Fruit fly (Drosophila melanogaster) whole organism, embryonic: ENCODE results near the gene prg.

ENCODE experiments used
- B-H2 ChIP-seq: fragments of 200-800 bp; sonication (Bioruptor generic); optimal IDR thresholded peaks from 2 replicates; lab custom pipeline; 2018; ENCODE audit warnings: missing biosample characterization, mild to moderate bottlenecking, missing genetic modification characterization
- Bdp1 ChIP-seq: fragments of 200-800 bp; sonication (Bioruptor generic); optimal IDR thresholded peaks from 3 replicates; lab custom pipeline; 2016; ENCODE audit warnings: missing biosample characterization, missing genetic modification characterization
- CG10267 ChIP-seq: fragments of 200-800 bp; sonication (Bioruptor generic); optimal IDR thresholded peaks from 2 replicates; lab custom pipeline; 2018; ENCODE audit warnings: missing biosample characterization, mild to moderate bottlenecking, missing genetic modification characterization, moderate library complexity
- CG10431 ChIP-seq: fragments of 200-800 bp; sonication (Bioruptor generic); optimal IDR thresholded peaks from 3 replicates; lab custom pipeline; 2018; ENCODE audit warnings: missing biosample characterization, mild to moderate bottlenecking, missing genetic modification characterization
- CG10959 ChIP-seq: fragments of 200-800 bp; sonication (Bioruptor generic); IDR thresholded peaks from 2 replicates; pipeline ENCODE4 v1.3.6; 2022; ENCODE audit warnings: missing biosample characterization, missing genetic modification characterization
- CG12236 ChIP-seq: fragments of 200-800 bp; sonication (Bioruptor generic); optimal IDR thresholded peaks from 2 replicates; lab custom pipeline; 2016; ENCODE audit warnings: missing biosample characterization, missing genetic modification characterization
- CG12769 ChIP-seq: fragments of 200-800 bp; sonication (Bioruptor generic); optimal IDR thresholded peaks from 2 replicates; lab custom pipeline; 2019; ENCODE audit warnings: missing biosample characterization, mild to moderate bottlenecking, missing genetic modification characterization, moderate library complexity
- CG13424 ChIP-seq: fragments of 200-800 bp; sonication (Bioruptor generic); optimal IDR thresholded peaks from 2 replicates; lab custom pipeline; 2019; ENCODE audit warnings: missing biosample characterization, mild to moderate bottlenecking, missing genetic modification characterization, moderate library complexity
- CG14014 ChIP-seq: fragments of 200-800 bp; sonication (Bioruptor generic); IDR thresholded peaks from 2 replicates; pipeline ENCODE4 v1.3.6; 2022; ENCODE audit warnings: missing biosample characterization, missing genetic modification characterization
- CG17186 ChIP-seq: fragments of 200-800 bp; sonication (Bioruptor generic); optimal IDR thresholded peaks from 3 replicates; lab custom pipeline; 2017; ENCODE audit warnings: missing biosample characterization, missing genetic modification reagents, missing genetic modification characterization
- CG2129 ChIP-seq: fragments of 200-800 bp; sonication (Bioruptor generic); IDR thresholded peaks from 2 replicates; pipeline ENCODE4 v1.3.6; 2022; ENCODE audit warnings: missing biosample characterization, missing genetic modification characterization; ENCODE audit not compliant: partially characterized antibody
- CG2202 ChIP-seq: fragments of 200-800 bp; sonication (Bioruptor generic); optimal IDR thresholded peaks from 2 replicates; lab custom pipeline; 2018; ENCODE audit warnings: missing biosample characterization, mild to moderate bottlenecking, missing genetic modification characterization
- CG31224 ChIP-seq: fragments of 200-800 bp; sonication (Bioruptor generic); IDR thresholded peaks from 2 replicates; pipeline ENCODE4 v1.3.6; 2022; ENCODE audit warnings: missing biosample characterization, missing genetic modification characterization
- CG3407 ChIP-seq: fragments of 200-800 bp; sonication (Bioruptor generic); optimal IDR thresholded peaks from 2 replicates; lab custom pipeline; 2018; ENCODE audit warnings: missing biosample characterization, mild to moderate bottlenecking, missing genetic modification characterization
- CG3726 ChIP-seq: fragments of 200-800 bp; sonication (Bioruptor generic); IDR thresholded peaks from 3 replicates; pipeline ENCODE4, ENCODE4 v1.3.6; 2022; ENCODE audit warnings: missing biosample characterization, missing genetic modification characterization
- CG3995 ChIP-seq: fragments of 200-800 bp; sonication (Bioruptor generic); optimal IDR thresholded peaks from 3 replicates; lab custom pipeline; 2016; ENCODE audit warnings: missing biosample characterization, missing genetic modification characterization
- CG43689 ChIP-seq: fragments of 200-800 bp; sonication (Bioruptor generic); IDR thresholded peaks from 2 replicates; pipeline ENCODE4 v1.3.6; 2022; ENCODE audit warnings: missing biosample characterization, missing genetic modification characterization
- CG4404 ChIP-seq: fragments of 200-800 bp; sonication (Bioruptor generic); IDR thresholded peaks from 2 replicates; pipeline ENCODE4 v1.3.6; 2022; ENCODE audit warnings: missing biosample characterization, missing genetic modification characterization
- CG6813 ChIP-seq: fragments of 200-800 bp; sonication (Bioruptor generic); optimal IDR thresholded peaks from 2 replicates; lab custom pipeline; 2017; ENCODE audit warnings: missing biosample characterization, missing genetic modification characterization, mild to moderate bottlenecking, moderate library complexity, missing genetic modification reagents
- CG7928 ChIP-seq: fragments of 200-800 bp; sonication (Bioruptor generic); optimal IDR thresholded peaks from 2 replicates; lab custom pipeline; 2017; ENCODE audit warnings: missing biosample characterization, mild to moderate bottlenecking, missing genetic modification characterization
- Chrac-16 ChIP-seq: fragments of 200-800 bp; sonication (Bioruptor generic); optimal IDR thresholded peaks from 3 replicates; lab custom pipeline; 2016; ENCODE audit warnings: missing biosample characterization, missing genetic modification characterization
- Dp ChIP-seq: fragments of 200-800 bp; sonication (Bioruptor generic); optimal IDR thresholded peaks from 2 replicates; lab custom pipeline; 2018; ENCODE audit warnings: missing biosample characterization, mild to moderate bottlenecking, missing genetic modification characterization, moderate library complexity
- E2f2 ChIP-seq: fragments of 200-800 bp; sonication (Bioruptor generic); IDR thresholded peaks from 2 replicates; pipeline ENCODE4 v1.3.6; 2022; ENCODE audit warnings: missing biosample characterization, missing genetic modification characterization
- ERR ChIP-seq: fragments of 200-800 bp; sonication (Bioruptor generic); optimal IDR thresholded peaks from 2 replicates; lab custom pipeline; 2016; ENCODE audit warnings: missing biosample characterization, missing genetic modification characterization
- Ets97D ChIP-seq: fragments of 200-800 bp; sonication (Bioruptor generic); optimal IDR thresholded peaks from 3 replicates; lab custom pipeline; 2016; ENCODE audit warnings: missing biosample characterization, missing genetic modification characterization
- HLH3B ChIP-seq: fragments of 200-800 bp; sonication (Bioruptor generic); IDR thresholded peaks from 2 replicates; pipeline ENCODE4 v1.3.6; 2022; ENCODE audit warnings: missing biosample characterization, missing genetic modification characterization
- MBD-R2 ChIP-seq: fragments of 200-800 bp; sonication (Bioruptor generic); IDR thresholded peaks from 2 replicates; pipeline ENCODE4 v1.3.6; 2022; ENCODE audit warnings: missing biosample characterization, missing genetic modification characterization
- Myb ChIP-seq: fragments of 200-800 bp; sonication (Bioruptor generic); optimal IDR thresholded peaks from 2 replicates; lab custom pipeline; 2016; ENCODE audit warnings: missing biosample characterization, missing genetic modification characterization
- Pdp1 ChIP-seq, 2 experiments: fragments of 200-800 bp; sonication (Bioruptor generic); optimal IDR thresholded peaks; 3 replicates each; lab custom pipeline; 2016; ENCODE audit warnings: missing biosample characterization in 2 of 2, missing genetic modification characterization in 2 of 2, mild to moderate bottlenecking in 1 of 2, moderate library complexity in 1 of 2
- Ravus ChIP-seq: fragments of 200-800 bp; sonication (Bioruptor generic); IDR thresholded peaks from 2 replicates; pipeline ENCODE4 v1.3.6; 2022; ENCODE audit warnings: missing biosample characterization, missing genetic modification characterization
- Scr ChIP-seq: fragments of 200-800 bp; sonication (Bioruptor generic); IDR thresholded peaks from 2 replicates; pipeline ENCODE4 v1.3.6; 2022; ENCODE audit warnings: missing biosample characterization, missing genetic modification characterization; ENCODE audit not compliant: partially characterized antibody
- Side ChIP-seq: fragments of 200-800 bp; sonication (Bioruptor generic); optimal IDR thresholded peaks from 2 replicates; lab custom pipeline; 2016; ENCODE audit warnings: missing biosample characterization, missing genetic modification characterization
- Six4 ChIP-seq: fragments of 200-800 bp; sonication (Bioruptor generic); optimal IDR thresholded peaks from 2 replicates; lab custom pipeline; 2016; ENCODE audit warnings: missing biosample characterization, missing genetic modification characterization
- Spps ChIP-seq: fragments of 200-800 bp; sonication (Bioruptor generic); optimal IDR thresholded peaks from 2 replicates; lab custom pipeline; 2018; ENCODE audit warnings: missing biosample characterization, mild to moderate bottlenecking, missing genetic modification characterization
- bbx ChIP-seq: fragments of 200-800 bp; sonication (Bioruptor generic); IDR thresholded peaks from 2 replicates; pipeline ENCODE4 v1.3.6; 2022; ENCODE audit warnings: missing biosample characterization, missing genetic modification characterization; ENCODE audit not compliant: partially characterized antibody
- bsh ChIP-seq, 2 experiments: fragments of 200-800 bp; sonication (Bioruptor generic); optimal IDR thresholded peaks; 2 replicates each; lab custom pipeline; 2017 to 2018; ENCODE audit warnings: mild to moderate bottlenecking in 2 of 2, missing biosample characterization in 2 of 2, missing genetic modification characterization in 2 of 2, moderate library complexity in 1 of 2
- crp ChIP-seq, 2 experiments: fragments of 200-800 bp; sonication (Bioruptor generic); optimal IDR thresholded peaks; 2 replicates in 1 of 2; 3 replicates in 1 of 2; lab custom pipeline; 2017; ENCODE audit warnings: missing biosample characterization in 2 of 2, missing genetic modification characterization in 2 of 2, mild to moderate bottlenecking in 1 of 2, moderate library complexity in 1 of 2
- fu2 ChIP-seq: fragments of 200-800 bp; sonication (Bioruptor generic); optimal IDR thresholded peaks from 2 replicates; lab custom pipeline; 2016; ENCODE audit warnings: missing biosample characterization, missing genetic modification characterization
- hbn ChIP-seq: fragments of 200-800 bp; sonication (Bioruptor generic); IDR thresholded peaks from 2 replicates; pipeline ENCODE4 v1.3.6; 2022; ENCODE audit warnings: missing biosample characterization, missing genetic modification characterization; ENCODE audit not compliant: partially characterized antibody
- nerfin-1 ChIP-seq: fragments of 200-800 bp; sonication (Bioruptor generic); optimal IDR thresholded peaks from 3 replicates; lab custom pipeline; 2019; ENCODE audit warnings: missing biosample characterization, mild to moderate bottlenecking, missing genetic modification characterization, moderate library complexity
- pfk ChIP-seq: fragments of 200-800 bp; sonication (Bioruptor generic); optimal IDR thresholded peaks from 2 replicates; lab custom pipeline; 2018; ENCODE audit warnings: missing biosample characterization, mild to moderate bottlenecking, missing genetic modification characterization, moderate library complexity
- pzg ChIP-seq: fragments of 200-800 bp; sonication (Bioruptor generic); optimal IDR thresholded peaks from 3 replicates; lab custom pipeline; 2018; ENCODE audit warnings: missing biosample characterization, mild to moderate bottlenecking, missing genetic modification characterization, moderate library complexity
- row ChIP-seq: fragments of 200-800 bp; sonication (Bioruptor generic); IDR thresholded peaks from 3 replicates; pipeline ENCODE4 v1.3.6; 2022; ENCODE audit warnings: missing biosample characterization, missing genetic modification characterization
- sens ChIP-seq: fragments of 200-800 bp; sonication (Bioruptor generic); peaks from one replicate; lab custom pipeline; 2016; ENCODE audit warnings: missing biosample characterization, missing genetic modification characterization
- so ChIP-seq: fragments of 200-800 bp; sonication (Bioruptor generic); IDR thresholded peaks from 3 replicates; pipeline ENCODE4 v1.3.6; 2022; ENCODE audit warnings: missing biosample characterization, missing genetic modification characterization
- stwl ChIP-seq: fragments of 200-800 bp; sonication (Bioruptor generic); optimal IDR thresholded peaks from 3 replicates; lab custom pipeline; 2018; ENCODE audit warnings: missing biosample characterization, mild to moderate bottlenecking, missing genetic modification characterization, moderate library complexity
- tgo ChIP-seq: fragments of 200-800 bp; sonication (Bioruptor generic); IDR thresholded peaks from 3 replicates; pipeline ENCODE4 v1.3.6; 2022; ENCODE audit warnings: missing biosample characterization, missing genetic modification characterization
- tna ChIP-seq: fragments of 200-800 bp; sonication (Bioruptor generic); IDR thresholded peaks from 2 replicates; pipeline ENCODE4 v1.3.6; 2022; ENCODE audit warnings: missing biosample characterization, missing genetic modification characterization; ENCODE audit not compliant: partially characterized antibody
- toy ChIP-seq: fragments of 200-800 bp; sonication (Bioruptor generic); IDR thresholded peaks from 2 replicates; pipeline ENCODE4 v1.3.6; 2022; ENCODE audit warnings: missing biosample characterization, missing genetic modification characterization

Gene prg

DNA sequence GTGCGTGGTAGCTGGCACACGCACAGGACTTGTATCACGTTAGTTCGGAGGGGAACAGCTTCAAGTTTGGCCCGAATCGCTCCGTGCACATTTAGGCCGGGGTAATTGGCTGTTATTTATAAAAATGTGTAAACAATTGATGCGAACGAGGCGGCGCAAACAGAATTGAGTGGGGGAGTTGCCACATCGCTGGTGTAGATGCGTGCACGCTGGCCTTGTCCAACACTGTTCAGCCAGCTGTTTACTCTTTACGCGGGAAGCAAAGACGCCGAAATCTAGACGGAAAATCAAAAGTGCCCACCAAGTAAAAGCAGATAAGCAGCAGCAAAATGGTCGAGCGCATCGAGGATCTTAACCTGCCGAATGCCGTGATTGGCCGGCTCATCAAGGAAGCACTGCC, 27.1 kb upstream of the prg start, which contains the start of the genes D12 and Chrac-14 (continued):
- TF ChIP-seq tna (no peak), toy (GFP tag; lab: Robert Waterston, UW) (no peak), CG10959 (GFP tag; lab: Robert Waterston, UW) (no peak), Ravus (GFP tag; lab: Robert Waterston, UW) (no peak), CG13424 (tag; lab: Kevin White, UChicago) (no peak), HLH3B (GFP tag; lab: Robert Waterston, UW) (no peak), pfk (GFP tag; lab: Kevin White, UChicago) (no peak), bsh (GFP tag; optimal IDR thresholded peaks at IDR 0.05; lab: Kevin White, UChicago) (no peak), CG31224 (GFP tag; lab: Robert Waterston, UW) (no peak), CG3407 (GFP tag; lab: Kevin White, UChicago) (no peak), CG3726 (GFP tag; lab: Robert Waterston, UW) (no peak), Scr (GFP tag; lab: Robert Waterston, UW) (no peak), Side (GFP tag; lab: Kevin White, UChicago) (no peak), ERR (GFP tag; lab: Kevin White, UChicago) (no peak), CG12769 (tag; lab: Kevin White, UChicago) (no peak), Ets97D (GFP tag; lab: Kevin White, UChicago) (peak; percentile 12), CG7928 (GFP tag; lab: Kevin White, UChicago) (no peak), nerfin-1 (tag; lab: Kevin White, UChicago) (no peak), CG43689 (GFP tag; lab: Robert Waterston, UW) (no peak)
- TF ChIP-seq, all 482 proteins: peak for 72

DNA sequence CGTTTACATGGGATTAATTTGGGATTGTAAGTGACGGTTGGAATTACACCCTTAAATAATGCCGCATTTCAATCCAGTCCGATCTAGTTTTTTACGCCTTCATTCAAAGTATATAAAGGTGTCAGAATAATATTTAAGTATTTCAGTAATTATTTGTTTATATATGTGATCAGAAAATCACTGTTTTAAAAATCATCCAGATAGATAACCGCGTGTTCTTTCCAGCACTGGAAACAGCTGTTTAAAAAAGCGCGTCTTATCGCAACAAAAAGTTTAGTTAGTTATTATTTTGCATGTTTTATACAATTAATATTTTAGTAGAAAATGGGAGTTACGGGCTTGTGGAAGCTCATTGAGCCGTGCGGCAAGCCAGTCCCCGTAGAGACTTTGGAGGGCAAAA, 26.2 kb upstream of the prg start, which contains the start of gene mus201:
Gene mus201 (plus strand): TSS at position 118 of the 400 bp plus-strand sequence.
- TF ChIP-seq CG10267 (tag; lab: Kevin White, UChicago) (peak; percentile 76), CG6813 (no peak), pzg (GFP tag; lab: Kevin White, UChicago) (peak; percentile 23), MBD-R2 (GFP tag; lab: Robert Waterston, UW) (peak; percentile 79), row (GFP tag; lab: Robert Waterston, UW) (peak; percentile 32; the same call in 1 of the 3 replicates), CG3995 (GFP tag; lab: Kevin White, UChicago) (peak; percentile 97), E2f2 (GFP tag; lab: Robert Waterston, UW) (peak; percentile 47; the same call in 1 of the 2 replicates), B-H2 (no peak), Dp (peak; percentile 41), stwl (tag; lab: Kevin White, UChicago) (peak; percentile 19), CG10431 (GFP tag; lab: Kevin White, UChicago) (peak; percentile 68), CG17186 (GFP tag; lab: Kevin White, UChicago) (peak; percentile 13), CG10959 (GFP tag; lab: Robert Waterston, UW) (no peak), crp (GFP tag; optimal IDR thresholded peaks at IDR 0.05; lab: Kevin White, UChicago) (peak in 1 of 2 experiments; percentile 80), CG2202 (no peak)

DNA sequence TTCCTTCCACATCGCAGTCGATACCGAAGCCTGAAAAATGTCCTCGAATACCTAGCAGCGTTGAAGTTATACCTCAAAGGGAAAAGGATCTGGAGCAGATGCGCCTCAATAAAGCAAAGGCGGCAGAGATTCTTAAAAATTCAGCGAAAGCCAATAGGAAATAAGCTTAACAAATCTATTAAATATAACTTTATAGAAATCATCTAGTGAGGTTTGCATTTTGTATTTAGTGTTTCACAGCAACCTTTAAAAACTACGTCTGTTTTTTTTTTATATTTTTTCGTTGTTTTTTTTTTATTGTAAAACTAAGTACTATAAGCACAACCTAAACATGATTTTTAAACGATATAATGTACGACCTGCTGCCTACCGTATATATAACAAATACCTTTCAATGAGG, 22.1 kb upstream of the prg start, which contains the start of gene CG31897:
Gene CG31897 (plus strand): TSS at position 301 of the 400 bp plus-strand sequence.
- no peak for TF ChIP-seq CG4404
- no peak for TF ChIP-seq bbx (GFP tag; lab: Robert Waterston, UW)
- no peak for TF ChIP-seq tgo (GFP tag; lab: Robert Waterston, UW)
- no peak for TF ChIP-seq Spps (tag; lab: Kevin White, UChicago)
- no peak for TF ChIP-seq Six4 (GFP tag; lab: Kevin White, UChicago)
- no peak for TF ChIP-seq CG2129 (GFP tag; lab: Robert Waterston, UW)
- TF ChIP-seq Pdp1 (GFP tag; optimal IDR thresholded peaks at IDR 0.05; lab: Kevin White, UChicago), result no peak
- TF ChIP-seq Myb (GFP tag; lab: Kevin White, UChicago), result no peak
- no peak for TF ChIP-seq so (GFP tag; lab: Robert Waterston, UW)
- TF ChIP-seq sens (GFP tag; lab: Kevin White, UChicago), result no peak
- TF ChIP-seq Chrac-16 (GFP tag; lab: Kevin White, UChicago), result no peak
- TF ChIP-seq CG14014 (GFP tag; lab: Robert Waterston, UW), result no peak
- TF ChIP-seq fu2 (GFP tag; lab: Kevin White, UChicago), result no peak
- no peak for TF ChIP-seq hbn
- TF ChIP-seq CG10267 (tag; lab: Kevin White, UChicago), result no peak
- TF ChIP-seq CG12236, result no peak
- no peak for TF ChIP-seq Bdp1
